Fruit fly (Drosophila melanogaster): ENCODE measurements around the gene wntD.

Gene wntD

dm6 chr3R:13293148-13293756 lies at the start of gene wntD:
wntD (minus strand) TSS chr3R:13293198.
- no peak for TF ChIP-seq usp (GFP tag; optimal IDR thresholded peaks at IDR 0.05)
- TF ChIP-seq Dll (optimal IDR thresholded peaks at IDR 0.05): no peak

dm6 chr3R:13338030-13338429 lies 45.0 kb upstream of the wntD start, which contains the start of gene PK2-R1:
PK2-R1 (plus strand) TSS chr3R:13338330.
- TF ChIP-seq psq (optimal IDR thresholded peaks at IDR 0.05): no peak
- no peak for TF ChIP-seq Dll (optimal IDR thresholded peaks at IDR 0.05)
- no peak for TF ChIP-seq pan (optimal IDR thresholded peaks at IDR 0.05)
- no peak for TF ChIP-seq CG8478 (optimal IDR thresholded peaks at IDR 0.05)
- no peak for TF ChIP-seq EcR (GFP tag; optimal IDR thresholded peaks at IDR 0.05)
- TF ChIP-seq usp (GFP tag; optimal IDR thresholded peaks at IDR 0.05): no peak

- no peak for TF ChIP-seq EcR (GFP tag; optimal IDR thresholded peaks at IDR 0.05)
- TF ChIP-seq psq (optimal IDR thresholded peaks at IDR 0.05): no peak
- no peak for TF ChIP-seq CG8478 (optimal IDR thresholded peaks at IDR 0.05)
- TF ChIP-seq pan (optimal IDR thresholded peaks at IDR 0.05): no peak
- TF ChIP-seq Dll (optimal IDR thresholded peaks at IDR 0.05): no peak
- TF ChIP-seq usp (GFP tag; optimal IDR thresholded peaks at IDR 0.05): no peak
Observed at dm6 chr3R:13334007-13334406, 41.0 kb upstream of the wntD start, which contains the start of gene PK2-R2. PK2-R2 (minus strand) TSS chr3R:13334166.

- TF ChIP-seq Dll (optimal IDR thresholded peaks at IDR 0.05): no peak
- TF ChIP-seq CG8478 (optimal IDR thresholded peaks at IDR 0.05): no peak
Observed at dm6 chr3R:13333031-13333430, 40.0 kb upstream of the wntD start.

DNA sequence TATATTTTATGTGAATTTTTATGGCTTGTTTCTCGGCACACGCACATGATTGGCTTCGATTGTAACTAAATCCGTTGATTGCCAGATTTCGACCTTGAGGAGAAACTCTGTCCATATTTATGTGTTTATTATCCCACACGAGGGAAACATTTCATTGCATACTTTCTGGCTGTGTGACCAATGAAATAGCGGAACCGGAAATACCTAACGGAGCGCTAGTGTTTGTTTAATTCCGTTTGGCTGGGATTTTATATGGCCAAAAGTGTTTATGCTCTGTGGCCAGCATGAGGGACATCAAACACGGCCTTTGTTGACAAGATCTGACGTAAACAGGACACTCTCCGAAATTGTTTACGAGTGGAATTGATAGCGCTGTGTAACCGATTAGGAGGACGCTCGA lies 26.9 kb upstream of the wntD start:
- TF ChIP-seq EcR (GFP tag; optimal IDR thresholded peaks at IDR 0.05): no peak
- no peak for TF ChIP-seq psq (optimal IDR thresholded peaks at IDR 0.05)
- no peak for TF ChIP-seq CG8478 (optimal IDR thresholded peaks at IDR 0.05)
- TF ChIP-seq usp (GFP tag; optimal IDR thresholded peaks at IDR 0.05): no peak
- TF ChIP-seq Dll (optimal IDR thresholded peaks at IDR 0.05): no peak
- TF ChIP-seq pan (optimal IDR thresholded peaks at IDR 0.05): no peak

DNA sequence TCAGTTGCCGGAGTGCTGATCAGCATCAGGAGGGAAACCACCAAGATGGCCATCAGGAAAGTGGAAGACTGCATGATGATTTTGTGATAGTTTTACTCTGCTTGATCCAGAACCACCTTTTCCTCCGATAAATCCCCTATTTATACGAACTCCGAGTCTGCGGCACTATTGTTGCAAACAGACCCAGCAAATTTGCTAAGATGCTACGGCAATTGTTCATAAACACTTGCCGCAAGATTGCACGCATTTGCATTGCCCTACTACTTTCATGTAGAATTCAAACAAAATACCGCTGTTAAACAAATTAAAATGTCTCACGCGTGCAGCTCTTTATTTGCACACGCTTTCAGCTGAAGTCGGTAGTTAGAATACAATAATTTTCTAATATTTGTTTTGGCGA lies 26.2 kb upstream of the wntD start, which contains the start of gene CG45080:
CG45080 (minus strand) TSS at position 101 of the 400 bp plus-strand sequence.
- TF ChIP-seq CG8478 (optimal IDR thresholded peaks at IDR 0.05) (no peak), usp (GFP tag; optimal IDR thresholded peaks at IDR 0.05) (no peak), EcR (GFP tag; optimal IDR thresholded peaks at IDR 0.05) (no peak), pan (optimal IDR thresholded peaks at IDR 0.05) (no peak), Dll (optimal IDR thresholded peaks at IDR 0.05) (no peak), psq (optimal IDR thresholded peaks at IDR 0.05) (no peak)

dm6 chr3R:13313088-13313487 lies 20.1 kb upstream of the wntD start, which contains the start of gene CG44142:
CG44142 (minus strand) TSS chr3R:13313188.
- TF ChIP-seq pan (optimal IDR thresholded peaks at IDR 0.05) (no peak), usp (GFP tag; optimal IDR thresholded peaks at IDR 0.05) (no peak), psq (optimal IDR thresholded peaks at IDR 0.05) (no peak), Dll (optimal IDR thresholded peaks at IDR 0.05) (no peak), CG8478 (optimal IDR thresholded peaks at IDR 0.05) (no peak), EcR (GFP tag; optimal IDR thresholded peaks at IDR 0.05) (no peak)

dm6 chr3R:13309133-13309711 lies 16.2 kb upstream of the wntD start:
- TF ChIP-seq Dll (optimal IDR thresholded peaks at IDR 0.05): no peak
- no peak for TF ChIP-seq EcR (GFP tag; optimal IDR thresholded peaks at IDR 0.05)
- TF ChIP-seq pan (optimal IDR thresholded peaks at IDR 0.05): no peak
- no peak for TF ChIP-seq psq (optimal IDR thresholded peaks at IDR 0.05)

DNA sequence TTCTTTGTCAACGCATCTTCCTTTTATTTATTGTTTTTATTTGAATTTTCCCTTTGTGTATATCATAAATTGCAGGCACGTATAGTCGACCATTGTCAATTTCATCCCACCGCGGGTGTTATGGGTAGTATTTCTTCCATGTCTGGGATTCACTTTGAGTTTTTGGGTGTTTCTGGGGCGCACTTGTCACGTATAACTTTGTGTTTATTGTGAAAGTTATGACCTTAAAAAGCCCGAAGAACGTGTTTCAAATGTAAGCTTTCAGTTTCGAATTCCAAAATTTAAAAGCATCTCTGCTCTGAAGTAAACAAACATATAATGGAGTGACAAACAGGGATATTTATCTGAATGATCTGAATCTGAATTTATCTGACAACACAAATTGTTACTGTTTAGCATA lies 13.6 kb upstream of the wntD start:
- TF ChIP-seq Dll (optimal IDR thresholded peaks at IDR 0.05) (no peak), psq (optimal IDR thresholded peaks at IDR 0.05) (no peak), pan (optimal IDR thresholded peaks at IDR 0.05) (no peak), CG8478 (optimal IDR thresholded peaks at IDR 0.05) (no peak), EcR (GFP tag; optimal IDR thresholded peaks at IDR 0.05) (no peak), usp (GFP tag; optimal IDR thresholded peaks at IDR 0.05) (no peak)

DNA sequence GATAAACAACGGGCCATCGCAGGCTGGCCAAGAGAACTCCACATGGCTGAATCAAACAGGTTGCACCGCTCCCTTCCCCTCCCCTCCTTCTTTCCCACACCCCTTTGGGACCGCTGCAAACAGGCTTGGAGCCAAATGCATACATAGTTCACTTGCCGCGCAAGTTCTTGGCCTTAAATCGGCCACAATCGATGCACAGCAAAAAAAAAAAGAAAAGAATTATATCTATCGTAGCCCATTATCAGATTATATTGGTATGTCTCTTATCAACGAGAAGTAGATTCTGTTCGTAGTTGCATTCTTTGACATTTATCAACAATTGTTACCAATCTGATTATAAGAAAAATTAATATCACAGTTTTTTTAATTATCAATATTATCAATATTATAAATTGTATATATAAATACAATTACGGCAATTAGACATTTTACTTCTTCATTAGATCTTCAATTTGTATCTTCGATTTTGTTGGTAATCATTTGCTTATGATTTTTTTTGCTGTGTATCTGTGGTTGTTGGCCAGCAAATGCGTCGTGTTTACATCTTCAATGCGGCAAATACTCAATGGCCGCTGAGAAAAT lies 12.4 kb upstream of the wntD start:
- TF ChIP-seq pan (optimal IDR thresholded peaks at IDR 0.05) (no peak), usp (GFP tag; optimal IDR thresholded peaks at IDR 0.05) (no peak), EcR (GFP tag; optimal IDR thresholded peaks at IDR 0.05) (no peak), psq (optimal IDR thresholded peaks at IDR 0.05) (no peak), CG8478 (optimal IDR thresholded peaks at IDR 0.05) (no peak), Dll (optimal IDR thresholded peaks at IDR 0.05) (no peak)

dm6 chr3R:13304512-13305069 lies 11.6 kb upstream of the wntD start:
- TF ChIP-seq pan (optimal IDR thresholded peaks at IDR 0.05): no peak
- no peak for TF ChIP-seq usp (GFP tag; optimal IDR thresholded peaks at IDR 0.05)

- TF ChIP-seq CG8478 (optimal IDR thresholded peaks at IDR 0.05) (no peak), usp (GFP tag; optimal IDR thresholded peaks at IDR 0.05) (no peak), EcR (GFP tag; optimal IDR thresholded peaks at IDR 0.05) (no peak), Dll (optimal IDR thresholded peaks at IDR 0.05) (no peak), pan (optimal IDR thresholded peaks at IDR 0.05) (no peak), psq (optimal IDR thresholded peaks at IDR 0.05) (no peak)
Observed at dm6 chr3R:13303126-13303525, 10.1 kb upstream of the wntD start, which contains the start of gene CG43208. CG43208 (plus strand) TSS chr3R:13303426.
